Worm (Caenorhabditis elegans): ENCODE data around the gene nep-3.

Gene nep-3

DNA sequence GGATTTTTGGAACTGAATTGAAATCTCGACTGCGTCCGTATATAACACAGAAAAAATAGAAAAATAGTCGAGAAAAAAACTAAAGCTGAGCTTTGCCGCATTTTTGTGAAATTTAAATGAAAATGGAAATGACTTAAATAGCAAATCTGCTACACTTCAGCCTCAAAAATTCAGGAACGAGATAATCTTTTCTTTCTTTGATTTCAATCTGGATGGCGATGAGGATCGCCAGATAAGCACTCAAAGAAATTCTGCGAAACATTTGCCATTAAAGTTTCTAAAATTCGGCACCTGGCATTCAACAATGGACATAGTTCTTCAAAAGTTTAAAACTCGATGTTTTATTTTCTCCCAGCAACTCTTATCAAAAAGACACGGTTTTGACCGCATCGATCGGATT, 33.7 kb downstream of the nep-3 start, which contains the start of the genes C17A2.7 and C17A2.3:
TSS of gene C17A2.7 (minus strand) at position 101 of the 400 bp plus-strand sequence.
TSS of gene C17A2.3 (plus strand) at position 305 of the 400 bp plus-strand sequence.
- TF ChIP-seq B0310.2 (tag; optimal IDR thresholded peaks at IDR 0.05) (no peak), tbx-11 (GFP tag; IDR thresholded peaks at IDR 0.05) (no peak), aly-1 (tag; optimal IDR thresholded peaks at IDR 0.05) (no peak), flt-1 (GFP tag; IDR thresholded peaks at IDR 0.05) (no peak), ama-1 (optimal IDR thresholded peaks at IDR 0.05) (no peak), hnd-1 (tag; optimal IDR thresholded peaks at IDR 0.05) (no peak), sea-1 (GFP tag; conservative IDR thresholded peaks at IDR 0.05) (no peak), scrt-1 (GFP tag; IDR thresholded peaks at IDR 0.05) (no peak), ceh-36 (tag; optimal IDR thresholded peaks at IDR 0.05) (no peak), F13C5.2 (tag; optimal IDR thresholded peaks at IDR 0.05) (no peak), pes-1 (GFP tag; IDR thresholded peaks at IDR 0.05) (no peak), ceh-13 (GFP tag; optimal IDR thresholded peaks at IDR 0.05) (no peak), tbx-37 (GFP tag; conservative IDR thresholded peaks at IDR 0.05) (no peak), hmg-4 (GFP tag; optimal IDR thresholded peaks at IDR 0.05) (no peak), tra-4 (tag; optimal IDR thresholded peaks at IDR 0.05) (no peak), ets-7 (tag; optimal IDR thresholded peaks at IDR 0.05) (no peak), hmbx-1 (tag; optimal IDR thresholded peaks at IDR 0.05) (no peak)

ce11 chrII:3839562-3839961, 37.5 kb downstream of the nep-3 start, which contains the start of gene C17A2.4:
C17A2.4 (plus strand) TSS chrII:3839862.
- TF ChIP-seq tbx-37 (GFP tag; conservative IDR thresholded peaks at IDR 0.05) (no peak), tbx-11 (GFP tag; IDR thresholded peaks at IDR 0.05) (no peak), B0310.2 (tag; optimal IDR thresholded peaks at IDR 0.05) (no peak), pes-1 (GFP tag; IDR thresholded peaks at IDR 0.05) (no peak), ama-1 (optimal IDR thresholded peaks at IDR 0.05) (no peak), aly-1 (tag; optimal IDR thresholded peaks at IDR 0.05) (no peak), tra-4 (tag; optimal IDR thresholded peaks at IDR 0.05) (no peak), ets-7 (tag; optimal IDR thresholded peaks at IDR 0.05) (no peak), ceh-36 (tag; optimal IDR thresholded peaks at IDR 0.05) (no peak), hnd-1 (tag; optimal IDR thresholded peaks at IDR 0.05) (no peak), flt-1 (GFP tag; IDR thresholded peaks at IDR 0.05) (no peak), hmg-4 (GFP tag; optimal IDR thresholded peaks at IDR 0.05) (no peak), sea-1 (GFP tag; conservative IDR thresholded peaks at IDR 0.05) (no peak)

DNA sequence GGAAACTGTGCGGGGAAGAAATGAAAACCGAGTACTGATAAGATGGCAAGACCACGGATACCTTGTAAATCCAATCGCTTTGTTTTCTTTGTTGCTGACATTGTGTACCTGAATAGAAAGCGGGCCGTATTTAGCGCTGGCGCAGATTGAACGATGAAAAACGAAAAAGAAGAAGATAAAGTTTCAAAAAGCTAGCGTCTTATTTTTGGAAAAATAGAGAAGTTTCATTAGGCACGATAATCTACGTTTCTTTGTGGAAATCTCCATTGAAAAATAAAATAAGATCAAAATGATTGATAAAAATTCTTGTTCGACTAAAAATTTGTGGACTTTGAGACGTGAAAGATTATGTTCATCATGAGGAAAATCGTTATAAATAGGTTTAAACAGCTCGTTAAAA, 41.1 kb downstream of the nep-3 start, which contains the start of gene oac-4:
TSS of gene oac-4 (minus strand) at position 101 of the 400 bp plus-strand sequence.
- no peak for TF ChIP-seq hnd-1 (tag; optimal IDR thresholded peaks at IDR 0.05)
- no peak for TF ChIP-seq ceh-36 (tag; optimal IDR thresholded peaks at IDR 0.05)
- TF ChIP-seq hmg-4 (GFP tag; optimal IDR thresholded peaks at IDR 0.05) = no peak
- no peak for TF ChIP-seq pes-1 (GFP tag; IDR thresholded peaks at IDR 0.05)
- no peak for TF ChIP-seq flt-1 (GFP tag; IDR thresholded peaks at IDR 0.05)
- no peak for TF ChIP-seq B0310.2 (tag; optimal IDR thresholded peaks at IDR 0.05)
- no peak for TF ChIP-seq tra-4 (tag; optimal IDR thresholded peaks at IDR 0.05)
- TF ChIP-seq scrt-1 (GFP tag; IDR thresholded peaks at IDR 0.05) = no peak
- no peak for TF ChIP-seq tbx-11 (GFP tag; IDR thresholded peaks at IDR 0.05)
- no peak for TF ChIP-seq ets-7 (tag; optimal IDR thresholded peaks at IDR 0.05)
- no peak for TF ChIP-seq hmbx-1 (tag; optimal IDR thresholded peaks at IDR 0.05)
- TF ChIP-seq ceh-13 (GFP tag; optimal IDR thresholded peaks at IDR 0.05) = no peak
- TF ChIP-seq ama-1 (optimal IDR thresholded peaks at IDR 0.05) = no peak

- TF ChIP-seq ceh-13 (GFP tag; optimal IDR thresholded peaks at IDR 0.05) = no peak
- TF ChIP-seq tbx-11 (GFP tag; IDR thresholded peaks at IDR 0.05) = no peak
- no peak for TF ChIP-seq tbx-37 (GFP tag; conservative IDR thresholded peaks at IDR 0.05)
- no peak for TF ChIP-seq ama-1 (optimal IDR thresholded peaks at IDR 0.05)
- no peak for TF ChIP-seq aly-1 (tag; optimal IDR thresholded peaks at IDR 0.05)
- no peak for TF ChIP-seq hmg-4 (GFP tag; optimal IDR thresholded peaks at IDR 0.05)
- no peak for TF ChIP-seq pes-1 (GFP tag; IDR thresholded peaks at IDR 0.05)
- no peak for TF ChIP-seq hmbx-1 (tag; optimal IDR thresholded peaks at IDR 0.05)
- no peak for TF ChIP-seq ceh-36 (tag; optimal IDR thresholded peaks at IDR 0.05)
- no peak for TF ChIP-seq scrt-1 (GFP tag; IDR thresholded peaks at IDR 0.05)
- no peak for TF ChIP-seq ets-7 (tag; optimal IDR thresholded peaks at IDR 0.05)
- TF ChIP-seq sea-1 (GFP tag; conservative IDR thresholded peaks at IDR 0.05) = no peak
- TF ChIP-seq F13C5.2 (tag; optimal IDR thresholded peaks at IDR 0.05) = no peak
- TF ChIP-seq flt-1 (GFP tag; IDR thresholded peaks at IDR 0.05) = no peak
- no peak for TF ChIP-seq B0310.2 (tag; optimal IDR thresholded peaks at IDR 0.05)
- no peak for TF ChIP-seq hnd-1 (tag; optimal IDR thresholded peaks at IDR 0.05)
- no peak for TF ChIP-seq tra-4 (tag; optimal IDR thresholded peaks at IDR 0.05)
Measured at ce11 chrII:3832383-3832782, 44.6 kb downstream of the nep-3 start, which contains the start of gene F54D10.9. F54D10.9 (minus strand) TSS chrII:3832483.

DNA sequence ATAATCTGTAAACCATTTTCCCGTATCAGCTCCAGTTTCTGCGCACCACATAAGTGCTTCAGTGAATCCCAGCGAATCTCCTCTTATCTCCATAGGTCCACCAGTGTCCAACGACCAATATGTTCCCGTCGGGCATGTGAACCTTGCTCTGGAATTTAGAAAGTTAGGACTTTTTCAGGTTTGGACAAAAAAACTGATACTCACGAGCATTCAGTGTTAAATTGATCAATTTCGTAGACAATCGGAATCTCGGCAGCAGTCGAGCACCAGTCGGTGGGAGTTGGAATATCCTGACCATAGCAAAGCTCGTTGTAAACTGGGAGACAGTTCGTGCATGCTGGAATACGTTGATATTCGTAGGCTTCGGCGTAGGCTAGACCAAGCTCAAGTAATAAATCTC, 47.4 kb downstream of the nep-3 start:
- TF ChIP-seq hnd-1 (tag; optimal IDR thresholded peaks at IDR 0.05) = no peak
- no peak for TF ChIP-seq B0310.2 (tag; optimal IDR thresholded peaks at IDR 0.05)
- no peak for TF ChIP-seq flt-1 (GFP tag; IDR thresholded peaks at IDR 0.05)
- TF ChIP-seq tbx-11 (GFP tag; IDR thresholded peaks at IDR 0.05) = no peak
- TF ChIP-seq hmbx-1 (tag; optimal IDR thresholded peaks at IDR 0.05) = no peak
- TF ChIP-seq tbx-37 (GFP tag; conservative IDR thresholded peaks at IDR 0.05) = no peak
- no peak for TF ChIP-seq F13C5.2 (tag; optimal IDR thresholded peaks at IDR 0.05)
- no peak for TF ChIP-seq hmg-4 (GFP tag; optimal IDR thresholded peaks at IDR 0.05)
- TF ChIP-seq ceh-36 (tag; optimal IDR thresholded peaks at IDR 0.05) = no peak
- no peak for TF ChIP-seq ceh-13 (GFP tag; optimal IDR thresholded peaks at IDR 0.05)
- TF ChIP-seq tra-4 (tag; optimal IDR thresholded peaks at IDR 0.05) = no peak
- no peak for TF ChIP-seq scrt-1 (GFP tag; IDR thresholded peaks at IDR 0.05)
- TF ChIP-seq pes-1 (GFP tag; IDR thresholded peaks at IDR 0.05) = no peak
- no peak for TF ChIP-seq sea-1 (GFP tag; conservative IDR thresholded peaks at IDR 0.05)
- no peak for TF ChIP-seq aly-1 (tag; optimal IDR thresholded peaks at IDR 0.05)
- TF ChIP-seq ets-7 (tag; optimal IDR thresholded peaks at IDR 0.05) = no peak

ce11 chrII:3827801-3828200, 49.2 kb downstream of the nep-3 start, which contains the start of gene F54D10.8:
F54D10.8 (minus strand) TSS chrII:3827901.
- TF ChIP-seq ets-7 (tag; optimal IDR thresholded peaks at IDR 0.05) (no peak), ceh-13 (GFP tag; optimal IDR thresholded peaks at IDR 0.05) (no peak), scrt-1 (GFP tag; IDR thresholded peaks at IDR 0.05) (no peak), hmbx-1 (tag; optimal IDR thresholded peaks at IDR 0.05) (no peak), hmg-4 (GFP tag; optimal IDR thresholded peaks at IDR 0.05) (no peak), aly-1 (tag; optimal IDR thresholded peaks at IDR 0.05) (no peak), flt-1 (GFP tag; IDR thresholded peaks at IDR 0.05) (no peak), hnd-1 (tag; optimal IDR thresholded peaks at IDR 0.05) (no peak), pes-1 (GFP tag; IDR thresholded peaks at IDR 0.05) (no peak), B0310.2 (tag; optimal IDR thresholded peaks at IDR 0.05) (no peak), tra-4 (tag; optimal IDR thresholded peaks at IDR 0.05) (no peak), ama-1 (optimal IDR thresholded peaks at IDR 0.05) (no peak), tbx-37 (GFP tag; conservative IDR thresholded peaks at IDR 0.05) (no peak), tbx-11 (GFP tag; IDR thresholded peaks at IDR 0.05) (no peak), sea-1 (GFP tag; conservative IDR thresholded peaks at IDR 0.05) (no peak), F13C5.2 (tag; optimal IDR thresholded peaks at IDR 0.05) (no peak), ceh-36 (tag; optimal IDR thresholded peaks at IDR 0.05) (no peak)

Data from whole organism, early embryonic.